Worm (Caenorhabditis elegans) whole organism, young adult: ENCODE data around the gene K08E4.8.

Experiments used
- C17E4.6 ChIP-seq: fragments of 200-800 bp; sonication (Bioruptor generic); IDR thresholded peaks from 2 replicates; pipeline ENCODE4 v1.3.6; 2022; ENCODE audit warnings: missing genetic modification reagents, missing genetic modification characterization, missing compliant biosample characterization
- F33H1.4 ChIP-seq: fragments of 200-800 bp; sonication (Bioruptor generic); IDR thresholded peaks from 2 replicates; pipeline ENCODE4 v1.3.6; 2022; ENCODE audit warnings: missing genetic modification reagents, missing genetic modification characterization, missing compliant biosample characterization
- Y53F4B.3 ChIP-seq: fragments of 200-800 bp; sonication (Bioruptor generic); IDR thresholded peaks from 2 replicates; pipeline ENCODE4 v1.3.6; 2022; ENCODE audit warnings: missing genetic modification reagents, missing genetic modification characterization, missing compliant biosample characterization
- Y79H2A.3 ChIP-seq: fragments of 200-800 bp; sonication (Bioruptor generic); conservative IDR thresholded peaks from 2 replicates; pipeline ENCODE4 v1.3.6; 2022; ENCODE audit warnings: missing genetic modification reagents, missing genetic modification characterization, missing compliant biosample characterization
- ZK185.1 ChIP-seq: sonication (generic microtip); optimal IDR thresholded peaks from 2 replicates; lab custom pipeline; 2016; ENCODE audit warnings: mild to moderate bottlenecking, missing genetic modification characterization, missing compliant biosample characterization; ENCODE audit not compliant: poor library complexity, severe bottlenecking
- attf-5 ChIP-seq: fragments of 200-800 bp; sonication (Bioruptor generic); optimal IDR thresholded peaks from 2 replicates; lab custom pipeline; 2018; ENCODE audit warnings: mild to moderate bottlenecking, missing genetic modification characterization, missing compliant biosample characterization
- bed-2 ChIP-seq: fragments of 200-800 bp; sonication (Bioruptor generic); IDR thresholded peaks from 2 replicates; pipeline ENCODE4 v1.3.6; 2022; ENCODE audit warnings: missing genetic modification reagents, missing genetic modification characterization, missing compliant biosample characterization
- ceh-91 ChIP-seq: fragments of 200-800 bp; sonication (Bioruptor generic); IDR thresholded peaks from 2 replicates; pipeline ENCODE4 v1.3.6; 2022; ENCODE audit warnings: missing genetic modification reagents, missing genetic modification characterization, missing compliant biosample characterization
- dpff-1 ChIP-seq: sonication (generic microtip); optimal IDR thresholded peaks from 2 replicates; lab custom pipeline; 2017; ENCODE audit warnings: mild to moderate bottlenecking, missing genetic modification characterization, missing compliant biosample characterization
- dpl-1 ChIP-seq: fragments of 150-350 bp; optimal IDR thresholded peaks from 2 replicates; lab custom pipeline; 2014; ENCODE audit warnings: missing biosample characterization, missing genetic modification reagents, missing genetic modification characterization
- efl-1 ChIP-seq: fragments of 150-350 bp; optimal IDR thresholded peaks from 2 replicates; lab custom pipeline; 2014; ENCODE audit warnings: missing biosample characterization, missing genetic modification reagents, missing genetic modification characterization
- egl-44 ChIP-seq: fragments of 200-800 bp; sonication (Bioruptor generic); IDR thresholded peaks from 2 replicates; pipeline ENCODE4 v1.3.6; 2022; ENCODE audit warnings: missing genetic modification reagents, missing genetic modification characterization, missing compliant biosample characterization
- hlh-12 ChIP-seq: sonication (generic microtip); optimal IDR thresholded peaks from 2 replicates; lab custom pipeline; 2016; ENCODE audit warnings: missing genetic modification characterization, missing compliant biosample characterization
- hmg-1.2 ChIP-seq: fragments of 200-800 bp; sonication (Bioruptor generic); IDR thresholded peaks from 2 replicates; pipeline ENCODE4 v1.3.6; 2022; ENCODE audit warnings: missing genetic modification reagents, missing genetic modification characterization, missing compliant biosample characterization
- hmg-20 ChIP-seq: fragments of 200-800 bp; sonication (Bioruptor generic); IDR thresholded peaks from 2 replicates; pipeline ENCODE4 v1.3.6; 2022; ENCODE audit warnings: missing genetic modification reagents, missing genetic modification characterization, missing compliant biosample characterization
- hrde-1 ChIP-seq: sonication (generic microtip); optimal IDR thresholded peaks from 2 replicates; lab custom pipeline; 2016; ENCODE audit warnings: missing genetic modification characterization, mild to moderate bottlenecking, missing compliant biosample characterization, moderate library complexity, missing genotype, missing genetic modification reagents, borderline replicate concordance
- let-607 ChIP-seq, 2 experiments: fragments of 200-800 bp in 1 of 2; sonication (Bioruptor generic) in 1 of 2; sonication (generic microtip) in 1 of 2; optimal IDR thresholded peaks; 2 replicates each; lab custom pipeline; 2016 to 2018; ENCODE audit warnings: mild to moderate bottlenecking in 2 of 2, missing compliant biosample characterization in 2 of 2, missing genetic modification characterization in 2 of 2, moderate library complexity in 2 of 2, missing genotype in 1 of 2
- lin-26 ChIP-seq: fragments of 200-800 bp; sonication (Bioruptor generic); IDR thresholded peaks from 2 replicates; pipeline ENCODE4 v1.3.6; 2022; ENCODE audit warnings: missing genetic modification reagents, missing genetic modification characterization, missing compliant biosample characterization
- lin-35 ChIP-seq, 3 experiments: fragments of 150-350 bp in 2 of 3; sonication (generic microtip) in 1 of 3; optimal IDR thresholded peaks; 2 replicates each; lab custom pipeline; 2014 to 2018; ENCODE audit warnings: missing biosample characterization in 3 of 3, missing genetic modification characterization in 3 of 3, missing genetic modification reagents in 3 of 3
- lin-54 ChIP-seq: fragments of 200-800 bp; sonication (Bioruptor generic); optimal IDR thresholded peaks from 2 replicates; lab custom pipeline; 2018; ENCODE audit warnings: mild to moderate bottlenecking, missing genetic modification characterization, missing compliant biosample characterization
- lsl-1 ChIP-seq: fragments of 200-800 bp; sonication (Bioruptor generic); optimal IDR thresholded peaks from 2 replicates; lab custom pipeline; 2018; ENCODE audit warnings: mild to moderate bottlenecking, missing genetic modification characterization, moderate library complexity, missing compliant biosample characterization
- lsy-27 ChIP-seq: sonication (generic microtip); optimal IDR thresholded peaks from 2 replicates; lab custom pipeline; 2017; ENCODE audit warnings: missing genetic modification characterization, mild to moderate bottlenecking, missing compliant biosample characterization, antibody characterized with exemption, missing genotype, borderline replicate concordance; ENCODE audit not compliant: insufficient read depth
- madf-10 ChIP-seq: sonication (generic microtip); optimal IDR thresholded peaks from 2 replicates; lab custom pipeline; 2016; ENCODE audit warnings: mild to moderate bottlenecking, missing genetic modification characterization, missing compliant biosample characterization
- madf-6 ChIP-seq: fragments of 200-800 bp; sonication (Bioruptor generic); IDR thresholded peaks from 2 replicates; pipeline ENCODE4 v1.3.6; 2022; ENCODE audit warnings: missing genetic modification reagents, missing genetic modification characterization, missing compliant biosample characterization
- mcd-1 ChIP-seq: fragments of 200-800 bp; sonication (Bioruptor generic); IDR thresholded peaks from 2 replicates; pipeline ENCODE4 v1.3.6; 2022; ENCODE audit warnings: missing genetic modification reagents, missing genetic modification characterization, missing compliant biosample characterization
- mel-28 ChIP-seq: sonication (generic microtip); optimal IDR thresholded peaks from 2 replicates; lab custom pipeline; 2016; ENCODE audit warnings: borderline replicate concordance, mild to moderate bottlenecking, missing genetic modification characterization, missing compliant biosample characterization
- nhr-27 ChIP-seq: fragments of 200-800 bp; sonication (Bioruptor generic); optimal IDR thresholded peaks from 2 replicates; lab custom pipeline; 2018; ENCODE audit warnings: mild to moderate bottlenecking, missing genetic modification characterization, moderate library complexity, missing compliant biosample characterization
- rcor-1 ChIP-seq: fragments of 200-800 bp; sonication (Bioruptor generic); IDR thresholded peaks from 2 replicates; pipeline ENCODE4 v1.3.6; 2022; ENCODE audit warnings: missing genetic modification reagents, missing genetic modification characterization, missing compliant biosample characterization
- rpc-1 ChIP-seq, 2 experiments: fragments of 150-350 bp in 1 of 2; sonication (generic microtip) in 1 of 2; optimal IDR thresholded peaks; 2 replicates each; lab custom pipeline; 2014 to 2018; ENCODE audit warnings: missing biosample characterization in 1 of 2, missing genetic modification characterization in 1 of 2, missing genetic modification reagents in 1 of 2, missing genotype in 1 of 2
- snpc-1.1 ChIP-seq: sonication (generic microtip); optimal IDR thresholded peaks from 2 replicates; lab custom pipeline; 2017; ENCODE audit warnings: missing genetic modification characterization, mild to moderate bottlenecking, missing compliant biosample characterization, antibody characterized with exemption, moderate library complexity, missing genotype, missing genetic modification reagents; ENCODE audit not compliant: insufficient read depth
- snpc-1.3 ChIP-seq: sonication (generic microtip); optimal IDR thresholded peaks from 2 replicates; lab custom pipeline; 2017; ENCODE audit warnings: missing genetic modification characterization, mild to moderate bottlenecking, missing compliant biosample characterization, antibody characterized with exemption, moderate library complexity, missing genotype, missing genetic modification reagents; ENCODE audit not compliant: insufficient read depth
- tbx-9 ChIP-seq: sonication (generic microtip); optimal IDR thresholded peaks from 2 replicates; lab custom pipeline; 2016; ENCODE audit warnings: borderline replicate concordance, missing genetic modification characterization, inconsistent platforms, missing compliant biosample characterization
- xnd-1 ChIP-seq: sonication (generic microtip); optimal IDR thresholded peaks from 2 replicates; lab custom pipeline; 2016; ENCODE audit warnings: missing genotype, missing genetic modification reagents, missing genetic modification characterization, missing compliant biosample characterization
- ztf-26 ChIP-seq: sonication (generic microtip); optimal IDR thresholded peaks from 2 replicates; lab custom pipeline; 2017; ENCODE audit warnings: missing genetic modification characterization, missing compliant biosample characterization

K08E4.8 gene

ce11 chrIV:12080807-12081206, 19.7 kb upstream of the K08E4.8 start:
- TF ChIP-seq ceh-91 (no peak), ztf-26 (no peak), snpc-1.1 (tag; lab: Kevin White, UChicago) (no peak), dpff-1 (tag; lab: Kevin White, UChicago) (no peak), rcor-1 (GFP tag; lab: Robert Waterston, UW) (no peak), hmg-20 (GFP tag; lab: Robert Waterston, UW) (no peak), lin-26 (GFP tag; lab: Robert Waterston, UW) (no peak), madf-10 (tag; lab: Kevin White, UChicago) (no peak), bed-2 (GFP tag; lab: Robert Waterston, UW) (no peak), hrde-1 (tag; lab: Kevin White, UChicago) (no peak), C17E4.6 (GFP tag; lab: Robert Waterston, UW) (no peak), egl-44 (GFP tag; lab: Robert Waterston, UW) (no peak), tbx-9 (tag; lab: Kevin White, UChicago) (no peak), Y79H2A.3 (GFP tag; lab: Robert Waterston, UW) (no peak)

ce11 chrIV:12078907-12079523, 17.9 kb upstream of the K08E4.8 start, which contains the start of gene lex-1:
Gene lex-1 (plus strand): TSS chrIV:12079473.
- TF ChIP-seq lin-35 (GFP tag; optimal IDR thresholded peaks at IDR 0.05; lab: Kevin White, UChicago) (peak in 1 of 3 experiments; percentile 21), mcd-1 (GFP tag; lab: Robert Waterston, UW) (peak; percentile 71), lin-54 (GFP tag; lab: Kevin White, UChicago) (peak; percentile 26), rpc-1 (optimal IDR thresholded peaks at IDR 0.05; lab: Kevin White, UChicago) (no peak), rpc-1 (tag; optimal IDR thresholded peaks at IDR 0.05; lab: Kevin White, UChicago) (no peak), attf-5 (GFP tag; lab: Kevin White, UChicago) (peak; percentile 61)

- TF ChIP-seq lsl-1 (GFP tag; lab: Kevin White, UChicago), result peak; percentile 66
- TF ChIP-seq Y79H2A.3 (GFP tag; lab: Robert Waterston, UW), result no peak
- TF ChIP-seq hlh-12, result no peak
- no peak for TF ChIP-seq dpl-1
- TF ChIP-seq efl-1 (GFP tag; lab: Kevin White, UChicago), result no peak
- no peak for TF ChIP-seq ZK185.1 (tag; lab: Kevin White, UChicago)
- TF ChIP-seq hmg-1.2 (GFP tag; lab: Robert Waterston, UW), result no peak
- TF ChIP-seq F33H1.4 (GFP tag; lab: Robert Waterston, UW), result peak; percentile 62
- no peak for TF ChIP-seq nhr-27 (tag; lab: Kevin White, UChicago)
- TF ChIP-seq madf-6 (GFP tag; lab: Robert Waterston, UW), result peak; percentile 42; the same call in 1 of the 2 replicates
- TF ChIP-seq mel-28, result no peak
- TF ChIP-seq snpc-1.3 (tag; lab: Kevin White, UChicago), result no peak
- no peak for TF ChIP-seq snpc-1.1 (tag; lab: Kevin White, UChicago)
- TF ChIP-seq ceh-91, result 0 out of 2 replicates have a peak, but pooled peaks have one; percentile 32
- no peak for TF ChIP-seq Y53F4B.3 (GFP tag; lab: Robert Waterston, UW)
- TF ChIP-seq lsy-27 (tag; lab: Kevin White, UChicago), result no peak
- no peak for TF ChIP-seq xnd-1
- TF ChIP-seq lin-35 (GFP tag; optimal IDR thresholded peaks at IDR 0.05; lab: Kevin White, UChicago), result no peak
- no peak for TF ChIP-seq let-607 (tag; optimal IDR thresholded peaks at IDR 0.05; lab: Kevin White, UChicago)
Observed at ce11 chrIV:12078112-12078812, 17.1 kb upstream of the K08E4.8 start, which contains the start of gene tmed-1. Gene tmed-1 (minus strand): TSS chrIV:12078162.
